Fruit fly (Drosophila melanogaster): ENCODE measurements around the gene Adck5.

DNA sequence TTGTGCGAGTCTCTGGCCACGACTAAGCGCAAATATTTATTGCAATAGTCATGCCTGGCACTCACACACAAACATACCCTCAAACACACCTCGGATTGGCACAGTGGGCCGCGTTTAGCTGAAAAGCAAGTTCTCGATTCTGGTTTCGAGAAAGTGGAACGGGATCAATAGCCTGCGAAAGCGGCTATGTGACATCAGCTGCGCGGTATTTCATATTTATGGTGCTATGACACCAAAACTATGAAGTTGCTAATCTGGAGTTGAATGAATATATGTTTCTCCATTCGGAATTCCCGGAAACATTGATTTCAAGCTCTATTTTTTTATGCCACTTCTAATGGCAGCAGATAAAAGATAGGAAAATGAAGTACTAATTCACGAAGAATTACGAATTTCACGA lies 48.3 kb downstream of the Adck5 start:
- no peak for TF ChIP-seq CG8478 (optimal IDR thresholded peaks at IDR 0.05)
- TF ChIP-seq CTCF (optimal IDR thresholded peaks at IDR 0.05) = no peak

Data from S2 (cell line).